Worm (Caenorhabditis elegans) whole organism, early embryonic: ENCODE results near the gene polk-1.

ENCODE experiments used
- B0310.2 ChIP-seq: sonication (generic microtip); optimal IDR thresholded peaks from 2 replicates; lab custom pipeline; 2016; ENCODE audit warnings: mild to moderate bottlenecking, missing genetic modification characterization, missing compliant biosample characterization
- F13C5.2 ChIP-seq: sonication (generic microtip); optimal IDR thresholded peaks from 2 replicates; lab custom pipeline; 2017; ENCODE audit warnings: mild to moderate bottlenecking, missing genetic modification characterization, inconsistent platforms, missing compliant biosample characterization
- aly-1 ChIP-seq: sonication (generic microtip); optimal IDR thresholded peaks from 2 replicates; lab custom pipeline; 2016; ENCODE audit warnings: missing genetic modification characterization, missing compliant biosample characterization
- ama-1 ChIP-seq: fragments of 150-350 bp; optimal IDR thresholded peaks from 2 replicates; lab custom pipeline; 2014
- ceh-13 ChIP-seq: fragments of 200-800 bp; sonication (Bioruptor generic); optimal IDR thresholded peaks from 2 replicates; lab custom pipeline; 2018; ENCODE audit warnings: mild to moderate bottlenecking, missing genetic modification characterization, missing compliant biosample characterization
- ceh-36 ChIP-seq: sonication (generic microtip); optimal IDR thresholded peaks from 2 replicates; lab custom pipeline; 2016; ENCODE audit warnings: missing genetic modification characterization, inconsistent platforms, missing compliant biosample characterization
- ets-7 ChIP-seq: sonication (generic microtip); optimal IDR thresholded peaks from 2 replicates; lab custom pipeline; 2016; ENCODE audit warnings: missing genotype, missing genetic modification characterization, missing compliant biosample characterization
- flt-1 ChIP-seq: fragments of 200-800 bp; sonication (Bioruptor generic); IDR thresholded peaks from 2 replicates; pipeline ENCODE4 v1.3.6; 2022; ENCODE audit warnings: missing genetic modification characterization, missing compliant biosample characterization
- hmbx-1 ChIP-seq: sonication (generic microtip); optimal IDR thresholded peaks from 2 replicates; lab custom pipeline; 2016; ENCODE audit warnings: mild to moderate bottlenecking, missing genetic modification characterization, missing compliant biosample characterization
- hmg-4 ChIP-seq: fragments of 200-800 bp; sonication (Bioruptor generic); optimal IDR thresholded peaks from 2 replicates; lab custom pipeline; 2018; ENCODE audit warnings: mild to moderate bottlenecking, missing genetic modification characterization, missing compliant biosample characterization
- hnd-1 ChIP-seq: sonication (generic microtip); optimal IDR thresholded peaks from 2 replicates; lab custom pipeline; 2016; ENCODE audit warnings: missing genetic modification characterization, missing compliant biosample characterization
- pes-1 ChIP-seq: fragments of 200-800 bp; sonication (Bioruptor generic); IDR thresholded peaks from 2 replicates; pipeline ENCODE4 v1.3.6; 2022; ENCODE audit warnings: missing genetic modification reagents, missing genetic modification characterization, missing compliant biosample characterization
- scrt-1 ChIP-seq: fragments of 200-800 bp; sonication (Bioruptor generic); IDR thresholded peaks from 2 replicates; pipeline ENCODE4 v1.3.6; 2022; ENCODE audit warnings: missing genetic modification characterization, missing compliant biosample characterization
- sea-1 ChIP-seq: fragments of 200-800 bp; sonication (Bioruptor generic); conservative IDR thresholded peaks from 2 replicates; pipeline ENCODE4 v1.3.6; 2022; ENCODE audit warnings: missing genetic modification characterization, missing compliant biosample characterization
- tbx-11 ChIP-seq: fragments of 200-800 bp; sonication (Bioruptor generic); IDR thresholded peaks from 2 replicates; pipeline ENCODE4 v1.3.6; 2022; ENCODE audit warnings: missing genetic modification characterization, missing compliant biosample characterization
- tbx-37 ChIP-seq: fragments of 200-800 bp; sonication (Bioruptor generic); conservative IDR thresholded peaks from 2 replicates; pipeline ENCODE4 v1.3.6; 2022; ENCODE audit warnings: missing genetic modification reagents, missing genetic modification characterization, missing compliant biosample characterization
- tra-4 ChIP-seq: sonication (generic microtip); optimal IDR thresholded peaks from 2 replicates; lab custom pipeline; 2017; ENCODE audit warnings: missing genetic modification characterization, missing compliant biosample characterization

polk-1 gene

ce11 chrIII:8657676-8658366, 29.4 kb upstream of the polk-1 start:
- TF ChIP-seq tra-4 (tag; lab: Kevin White, UChicago) (no peak), pes-1 (GFP tag; lab: Robert Waterston, UW) (no peak), ceh-13 (GFP tag; lab: Kevin White, UChicago) (no peak), ets-7 (tag; lab: Kevin White, UChicago) (no peak), B0310.2 (tag; lab: Kevin White, UChicago) (no peak), hnd-1 (no peak), tbx-37 (GFP tag; lab: Robert Waterston, UW) (no peak), ceh-36 (tag; lab: Kevin White, UChicago) (no peak)

DNA sequence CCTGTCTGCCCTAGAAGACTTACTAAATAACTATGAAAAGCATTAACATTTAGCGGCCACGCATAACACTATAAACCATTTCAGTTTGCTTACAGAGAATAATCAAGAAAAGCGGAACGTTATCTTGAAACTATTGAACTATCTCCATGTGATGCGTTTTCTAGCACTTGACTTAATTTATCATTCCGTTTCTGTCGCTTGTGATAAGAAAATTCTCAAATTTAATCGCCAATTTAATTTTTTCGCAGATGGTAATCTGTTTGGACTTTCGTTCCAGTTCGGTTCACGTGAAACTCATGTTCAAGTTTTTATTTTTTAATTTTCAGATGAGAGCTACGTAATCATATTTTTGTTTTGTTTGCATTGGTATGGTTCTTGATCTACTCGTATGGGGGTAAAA, 28.6 kb upstream of the polk-1 start:
- no peak for TF ChIP-seq ceh-13 (GFP tag; lab: Kevin White, UChicago)
- no peak for TF ChIP-seq ceh-36 (tag; lab: Kevin White, UChicago)
- no peak for TF ChIP-seq ama-1
- no peak for TF ChIP-seq sea-1 (GFP tag; lab: Robert Waterston, UW)
- no peak for TF ChIP-seq hnd-1
- TF ChIP-seq B0310.2 (tag; lab: Kevin White, UChicago): no peak
- no peak for TF ChIP-seq ets-7 (tag; lab: Kevin White, UChicago)
- TF ChIP-seq tra-4 (tag; lab: Kevin White, UChicago): no peak
- no peak for TF ChIP-seq pes-1 (GFP tag; lab: Robert Waterston, UW)
- no peak for TF ChIP-seq hmbx-1 (tag; lab: Kevin White, UChicago)
- TF ChIP-seq hmg-4 (GFP tag; lab: Kevin White, UChicago): no peak
- TF ChIP-seq aly-1 (tag; lab: Kevin White, UChicago): no peak
- TF ChIP-seq F13C5.2: no peak
- TF ChIP-seq flt-1 (GFP tag; lab: Robert Waterston, UW): no peak

DNA sequence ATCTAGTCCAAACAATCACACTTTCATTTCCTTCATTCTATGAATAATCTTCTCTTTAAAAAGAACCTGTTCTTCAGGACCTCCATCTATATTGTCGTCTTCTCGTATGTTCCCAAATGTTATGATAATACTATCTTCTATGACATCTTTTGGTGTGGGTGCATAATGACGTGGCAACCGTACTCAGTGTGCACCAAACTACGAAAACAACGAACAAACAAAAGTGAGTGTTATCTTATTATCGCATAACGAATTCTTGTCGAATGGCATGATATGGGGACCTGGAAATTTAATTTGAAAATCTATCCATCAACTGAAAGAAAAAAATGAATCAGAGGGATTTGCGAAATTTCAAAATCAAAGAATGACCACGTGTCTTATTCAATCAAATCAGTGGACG, 27.7 kb upstream of the polk-1 start:
- TF ChIP-seq ets-7 (tag; lab: Kevin White, UChicago) (no peak), hnd-1 (no peak), sea-1 (GFP tag; lab: Robert Waterston, UW) (no peak), tbx-11 (GFP tag; lab: Robert Waterston, UW) (no peak), B0310.2 (tag; lab: Kevin White, UChicago) (no peak), hmg-4 (GFP tag; lab: Kevin White, UChicago) (no peak), scrt-1 (GFP tag; lab: Robert Waterston, UW) (no peak), ceh-13 (GFP tag; lab: Kevin White, UChicago) (no peak), hmbx-1 (tag; lab: Kevin White, UChicago) (no peak), tra-4 (tag; lab: Kevin White, UChicago) (no peak), tbx-37 (GFP tag; lab: Robert Waterston, UW) (no peak), flt-1 (GFP tag; lab: Robert Waterston, UW) (no peak)

- TF ChIP-seq hnd-1 (no peak), tbx-37 (GFP tag; lab: Robert Waterston, UW) (no peak), tra-4 (tag; lab: Kevin White, UChicago) (no peak), tbx-11 (GFP tag; lab: Robert Waterston, UW) (no peak), flt-1 (GFP tag; lab: Robert Waterston, UW) (no peak), hmg-4 (GFP tag; lab: Kevin White, UChicago) (no peak), B0310.2 (tag; lab: Kevin White, UChicago) (no peak)
Measured at ce11 chrIII:8655412-8655811, 27.0 kb upstream of the polk-1 start.

DNA sequence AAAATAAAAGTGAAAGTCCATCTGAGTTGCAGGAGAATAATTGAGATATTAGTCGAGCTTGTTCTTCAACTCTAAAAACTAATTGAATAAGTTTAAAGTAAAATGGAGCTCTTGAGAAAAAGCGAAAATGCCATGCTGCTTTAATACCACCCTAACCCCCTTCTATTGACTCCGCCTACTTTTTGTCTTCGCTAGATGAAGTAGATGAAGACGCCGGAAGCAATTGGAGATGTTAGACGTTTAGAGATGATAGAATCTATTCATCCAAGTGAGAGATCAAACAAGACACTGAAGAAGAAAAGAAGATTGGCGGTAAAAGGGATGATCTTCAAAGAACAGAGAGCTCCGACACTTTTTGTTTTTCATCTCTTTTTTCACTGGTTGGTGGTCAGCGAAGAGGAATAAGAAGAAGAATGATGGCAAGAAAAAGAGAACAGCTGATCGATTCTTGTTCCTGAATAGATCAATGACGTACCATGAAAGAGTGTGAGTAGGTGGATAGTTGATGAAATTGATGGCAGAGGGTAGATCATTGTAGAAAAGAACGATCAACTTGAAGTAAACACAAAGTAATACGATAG, 26.1 kb upstream of the polk-1 start:
- TF ChIP-seq hmbx-1 (tag; lab: Kevin White, UChicago) (no peak), hnd-1 (no peak), B0310.2 (tag; lab: Kevin White, UChicago) (no peak), tbx-37 (GFP tag; lab: Robert Waterston, UW) (no peak), ceh-36 (tag; lab: Kevin White, UChicago) (no peak), pes-1 (GFP tag; lab: Robert Waterston, UW) (no peak), ets-7 (tag; lab: Kevin White, UChicago) (no peak), tbx-11 (GFP tag; lab: Robert Waterston, UW) (no peak), ceh-13 (GFP tag; lab: Kevin White, UChicago) (no peak), hmg-4 (GFP tag; lab: Kevin White, UChicago) (no peak), aly-1 (tag; lab: Kevin White, UChicago) (no peak), sea-1 (GFP tag; lab: Robert Waterston, UW) (no peak), flt-1 (GFP tag; lab: Robert Waterston, UW) (no peak), ama-1 (no peak), tra-4 (tag; lab: Kevin White, UChicago) (no peak), scrt-1 (GFP tag; lab: Robert Waterston, UW) (no peak), F13C5.2 (no peak)

- no peak for TF ChIP-seq ceh-13 (GFP tag; lab: Kevin White, UChicago)
- TF ChIP-seq hmg-4 (GFP tag; lab: Kevin White, UChicago): no peak
- no peak for TF ChIP-seq B0310.2 (tag; lab: Kevin White, UChicago)
- TF ChIP-seq tbx-11 (GFP tag; lab: Robert Waterston, UW): no peak
- TF ChIP-seq sea-1 (GFP tag; lab: Robert Waterston, UW): no peak
- TF ChIP-seq F13C5.2: no peak
- no peak for TF ChIP-seq ceh-36 (tag; lab: Kevin White, UChicago)
- TF ChIP-seq tra-4 (tag; lab: Kevin White, UChicago): no peak
- no peak for TF ChIP-seq hnd-1
Measured at ce11 chrIII:8653875-8654386, 25.5 kb upstream of the polk-1 start, which contains the start of gene F22B7.9. TSS of gene F22B7.9 (minus strand) at chrIII:8653925.
